Fruit fly (Drosophila melanogaster) S2 (cell line): ENCODE data around the gene Mink.

Experiments
- CG8478 ChIP-seq: fragments of >200 bp; optimal IDR thresholded peaks from 2 replicates; lab custom pipeline; 2018
- CTCF ChIP-seq, 2 experiments: fragments of >200 bp; optimal IDR thresholded peaks; 2 replicates each; lab custom pipeline; 2018

- TF ChIP-seq CG8478 (no peak), CTCF (optimal IDR thresholded peaks at IDR 0.05; lab: Kevin White, UChicago) (no peak)
Observed at dm6 chr3R:24931856-24932255, 9.6 kb downstream of the Mink start, which contains the start of gene CG11771.
